Fruit fly (Drosophila melanogaster): Measurements from ENCODE around the gene CG43354.

Gene CG43354

DNA sequence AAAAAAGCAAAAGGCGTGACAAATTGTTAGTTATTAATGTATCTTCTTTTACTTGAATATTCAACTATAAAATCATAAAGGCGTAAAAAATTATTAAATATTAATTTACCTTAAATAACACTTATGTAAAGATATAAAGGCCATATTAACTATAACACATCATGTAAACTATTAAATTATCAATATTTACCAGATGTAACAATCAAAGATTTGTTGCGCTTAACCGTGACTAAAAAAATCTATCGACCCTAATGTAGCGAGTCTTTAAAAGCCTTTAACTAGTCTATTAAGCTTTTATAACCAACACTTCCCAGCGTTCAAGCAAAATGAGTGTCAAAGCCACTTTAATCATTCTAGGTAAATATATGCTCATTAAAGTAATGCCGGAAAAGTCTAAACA, 17.0 kb downstream of the CG43354 start, which contains the start of gene Sfp36F:
Gene Sfp36F (plus strand): TSS at position 301 of the 400 bp plus-strand sequence.
- no peak for TF ChIP-seq CG10669 (GFP tag; optimal IDR thresholded peaks at IDR 0.05)
- TF ChIP-seq CG4318 (GFP tag; optimal IDR thresholded peaks at IDR 0.05): no peak
- TF ChIP-seq achi (GFP tag; optimal IDR thresholded peaks at IDR 0.05): no peak
- TF ChIP-seq ss (GFP tag; optimal IDR thresholded peaks at IDR 0.05): no peak
- TF ChIP-seq CG9139 (GFP tag; optimal IDR thresholded peaks at IDR 0.05): no peak
- no peak for TF ChIP-seq cyc (GFP tag; optimal IDR thresholded peaks at IDR 0.05)
- TF ChIP-seq Hr38 (GFP tag; optimal IDR thresholded peaks at IDR 0.05): no peak
- no peak for TF ChIP-seq esn (GFP tag; optimal IDR thresholded peaks at IDR 0.05)
- TF ChIP-seq CG34406 (GFP tag; optimal IDR thresholded peaks at IDR 0.05): no peak
- TF ChIP-seq Eip93F (GFP tag; optimal IDR thresholded peaks at IDR 0.05): no peak
- no peak for TF ChIP-seq Sox102F (GFP tag; optimal IDR thresholded peaks at IDR 0.05)
- no peak for TF ChIP-seq CG8632 (GFP tag; optimal IDR thresholded peaks at IDR 0.05)
- TF ChIP-seq CG7368 (GFP tag; optimal IDR thresholded peaks at IDR 0.05): no peak
- TF ChIP-seq CG31627 (GFP tag; optimal IDR thresholded peaks at IDR 0.05): no peak
- no peak for TF ChIP-seq Sox15 (GFP tag; optimal IDR thresholded peaks at IDR 0.05)
- no peak for TF ChIP-seq CG16779 (tag; optimal IDR thresholded peaks at IDR 0.05)
- TF ChIP-seq CG1621 (tag; optimal IDR thresholded peaks at IDR 0.05): no peak
- no peak for TF ChIP-seq topi (GFP tag; optimal IDR thresholded peaks at IDR 0.05)
- no peak for TF ChIP-seq eg (GFP tag; IDR thresholded peaks at IDR 0.05)

- TF ChIP-seq Hr38 (GFP tag; optimal IDR thresholded peaks at IDR 0.05) (no peak), OdsH (GFP tag; optimal IDR thresholded peaks at IDR 0.05) (no peak), Ets21C (GFP tag; optimal IDR thresholded peaks at IDR 0.05) (no peak), CG3032 (tag; optimal IDR thresholded peaks at IDR 0.05) (no peak), dsx (GFP tag; optimal IDR thresholded peaks at IDR 0.05; ENCODE audit: poor library complexity, severe bottlenecking) (no peak), salr (GFP tag; optimal IDR thresholded peaks at IDR 0.05) (no peak), Sox102F (GFP tag; optimal IDR thresholded peaks at IDR 0.05) (no peak), CG16779 (tag; optimal IDR thresholded peaks at IDR 0.05) (no peak)
Measured at dm6 chr2L:18291362-18291761, 17.9 kb downstream of the CG43354 start, which contains the start of gene CG43362. Gene CG43362 (minus strand): TSS chr2L:18291462.

DNA sequence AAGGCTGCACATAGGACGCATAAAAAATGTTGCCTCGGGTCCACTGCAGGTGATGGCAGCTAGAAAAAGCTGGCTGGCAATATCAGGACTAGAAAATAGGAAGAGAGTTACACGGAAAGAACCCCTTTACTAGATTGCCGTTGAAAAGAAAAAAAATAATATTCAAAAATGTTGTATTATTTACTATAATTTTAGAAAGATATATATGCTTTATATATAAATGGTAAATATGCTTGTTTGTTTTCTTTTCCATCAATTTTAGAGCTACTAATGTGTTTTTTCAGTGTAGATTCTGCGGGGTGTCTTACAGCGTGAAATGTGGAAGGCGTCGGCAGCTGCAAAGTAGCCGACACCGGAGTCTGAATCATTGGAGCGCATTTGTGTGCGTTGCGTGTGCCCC, 22.1 kb downstream of the CG43354 start:
- peak; percentile 33 for TF ChIP-seq CG32006 (GFP tag; optimal IDR thresholded peaks at IDR 0.05)
- TF ChIP-seq CG11902 (GFP tag; optimal IDR thresholded peaks at IDR 0.05): no peak
- no peak for TF ChIP-seq vri (GFP tag; optimal IDR thresholded peaks at IDR 0.05)
- TF ChIP-seq Hr4 (GFP tag; optimal IDR thresholded peaks at IDR 0.05): no peak
- no peak for TF ChIP-seq dac (GFP tag; optimal IDR thresholded peaks at IDR 0.05)
- no peak for TF ChIP-seq Blimp-1 (GFP tag; optimal IDR thresholded peaks at IDR 0.05)
- peak; percentile 8 for TF ChIP-seq achi (GFP tag; optimal IDR thresholded peaks at IDR 0.05)
- peak; percentile 9 for TF ChIP-seq spab (GFP tag; optimal IDR thresholded peaks at IDR 0.05)
- no peak for TF ChIP-seq Eip75B (GFP tag; optimal IDR thresholded peaks at IDR 0.05)
- TF ChIP-seq esn (GFP tag; optimal IDR thresholded peaks at IDR 0.05): no peak
- TF ChIP-seq CG8119 (GFP tag; IDR thresholded peaks at IDR 0.05): 0 out of 3 replicates have a peak, but pooled peaks have one; percentile 42
- TF ChIP-seq eg (GFP tag; IDR thresholded peaks at IDR 0.05): no peak
- TF ChIP-seq Sox15 (GFP tag; optimal IDR thresholded peaks at IDR 0.05): no peak
- no peak for TF ChIP-seq Eip93F (GFP tag; optimal IDR thresholded peaks at IDR 0.05)
- TF ChIP-seq Sox14 (GFP tag; optimal IDR thresholded peaks at IDR 0.05): no peak
- TF ChIP-seq CG10631 (GFP tag; optimal IDR thresholded peaks at IDR 0.05): peak; percentile 2
- no peak for TF ChIP-seq CG8632 (GFP tag; optimal IDR thresholded peaks at IDR 0.05)
- no peak for TF ChIP-seq topi (GFP tag; optimal IDR thresholded peaks at IDR 0.05)
- no peak for TF ChIP-seq Sox102F (GFP tag; optimal IDR thresholded peaks at IDR 0.05)
- no peak for TF ChIP-seq lz (GFP tag; optimal IDR thresholded peaks at IDR 0.05)
- no peak for TF ChIP-seq Ets21C (GFP tag; optimal IDR thresholded peaks at IDR 0.05)
- TF ChIP-seq Ets96B (tag; optimal IDR thresholded peaks at IDR 0.05): peak; percentile 1
- TF ChIP-seq Gug (GFP tag; IDR thresholded peaks at IDR 0.05): no peak
- no peak for TF ChIP-seq CG3919 (GFP tag; optimal IDR thresholded peaks at IDR 0.05)
- TF ChIP-seq dsx (GFP tag; optimal IDR thresholded peaks at IDR 0.05; ENCODE audit: poor library complexity, severe bottlenecking): no peak
- no peak for TF ChIP-seq CG4318 (GFP tag; optimal IDR thresholded peaks at IDR 0.05)
- TF ChIP-seq CG34406 (GFP tag; optimal IDR thresholded peaks at IDR 0.05): no peak
- TF ChIP-seq CG6163 (GFP tag; IDR thresholded peaks at IDR 0.05): peak; percentile 46; the same call in 1 of the 3 replicates
- no peak for TF ChIP-seq CG6808 (GFP tag; optimal IDR thresholded peaks at IDR 0.05)
- no peak for TF ChIP-seq Smox (GFP tag; optimal IDR thresholded peaks at IDR 0.05)
- TF ChIP-seq Met (GFP tag; optimal IDR thresholded peaks at IDR 0.05): no peak

All from whole organism, prepupa.